Fruit fly (Drosophila melanogaster): ENCODE data around the gene Gyc89Db.

DNA sequence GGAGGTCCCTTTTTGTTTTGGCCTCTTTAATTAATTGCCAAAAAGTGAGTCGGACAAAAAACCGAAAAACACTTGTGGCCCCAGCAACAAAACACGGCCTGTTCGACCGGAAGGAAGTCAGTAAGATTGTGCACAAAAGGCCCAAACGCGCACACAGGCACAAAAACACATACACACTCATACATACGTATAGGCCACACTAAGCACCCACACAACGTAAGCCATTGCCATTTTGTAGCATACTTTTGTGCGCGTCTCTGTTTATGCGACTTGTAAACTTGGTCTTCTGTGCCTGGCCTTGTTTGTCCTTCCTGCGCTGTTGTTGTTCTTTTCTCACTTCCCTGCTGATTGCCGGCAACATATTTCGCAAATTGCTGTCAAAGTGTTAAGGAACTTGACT is 53.5 kb downstream of the Gyc89Db start:
- TF ChIP-seq CG1024 (GFP tag; IDR thresholded peaks at IDR 0.05) (no peak), eve (GFP tag; optimal IDR thresholded peaks at IDR 0.05) (no peak), ase (GFP tag; IDR thresholded peaks at IDR 0.05) (no peak), CG4404 (GFP tag; IDR thresholded peaks at IDR 0.05) (no peak), CTCF (GFP tag; optimal IDR thresholded peaks at IDR 0.05) (no peak), CG6765 (GFP tag; optimal IDR thresholded peaks at IDR 0.05) (no peak), Dad (GFP tag; optimal IDR thresholded peaks at IDR 0.05) (no peak), CG18764 (GFP tag; optimal IDR thresholded peaks at IDR 0.05) (no peak)

All from whole organism, embryonic.